Worm (Caenorhabditis elegans) whole organism, mixed stage, embryonic: ENCODE measurements around the gene C24H11.5.

ENCODE experiments used
- nhr-237 ChIP-seq: fragments of 150-350 bp; optimal IDR thresholded peaks from 2 replicates; lab custom pipeline; 2014; ENCODE audit warnings: missing biosample characterization, missing genetic modification characterization
- pha-4 ChIP-seq: fragments of 150-350 bp; optimal IDR thresholded peaks from 2 replicates; lab custom pipeline; 2018; ENCODE audit warnings: missing biosample characterization, missing genetic modification reagents, missing genetic modification characterization

DNA sequence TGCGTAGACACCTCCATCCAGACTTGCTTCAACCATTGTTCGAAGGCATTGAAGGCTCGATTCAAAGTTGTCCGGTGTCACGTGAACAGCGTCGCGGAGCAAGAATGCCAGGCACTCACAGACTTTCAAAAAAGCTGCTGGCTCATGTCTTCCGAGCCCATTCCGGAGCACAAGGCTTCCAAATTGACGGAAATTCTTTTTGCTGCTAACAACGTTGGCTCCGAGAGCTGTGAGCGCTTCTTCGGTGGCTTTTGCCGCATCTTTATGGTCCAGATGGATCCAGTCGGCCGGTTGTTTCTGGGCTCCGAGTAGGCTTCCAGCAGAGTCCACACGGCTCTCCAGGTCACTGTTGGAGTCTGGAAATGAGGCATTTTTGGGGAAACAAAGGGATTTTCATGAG is 22.1 kb upstream of the C24H11.5 start:
- TF ChIP-seq pha-4 (no peak), nhr-237 (tag; lab: Kevin White, UChicago) (no peak)
